Worm (Caenorhabditis elegans) whole organism, mixed stage, embryonic: ENCODE measurements around the gene M153.3.

Experiments used
- M03D4.4 ChIP-seq: sonication (generic microtip); optimal IDR thresholded peaks from 2 replicates; lab custom pipeline; 2017; ENCODE audit warnings: mild to moderate bottlenecking, missing genetic modification characterization, missing compliant biosample characterization
- ces-1 ChIP-seq: fragments of 150-350 bp; optimal IDR thresholded peaks from 2 replicates; lab custom pipeline; 2014; ENCODE audit warnings: missing biosample characterization, missing genetic modification reagents, missing genetic modification characterization
- elt-1 ChIP-seq: sonication (generic microtip); optimal IDR thresholded peaks from 2 replicates; lab custom pipeline; 2017; ENCODE audit warnings: missing genetic modification characterization, mild to moderate bottlenecking, missing compliant biosample characterization, antibody characterized with exemption, moderate library complexity, borderline replicate concordance; ENCODE audit not compliant: insufficient read depth
- lin-13 ChIP-seq: fragments of 150-350 bp; optimal IDR thresholded peaks from 2 replicates; lab custom pipeline; 2014; ENCODE audit warnings: missing biosample characterization, missing genetic modification characterization
- mab-5 ChIP-seq: fragments of 150-350 bp; optimal IDR thresholded peaks from 2 replicates; lab custom pipeline; 2014; ENCODE audit warnings: missing biosample characterization, missing genetic modification characterization
- mep-1 ChIP-seq: fragments of 150-350 bp; optimal IDR thresholded peaks from 2 replicates; lab custom pipeline; 2017; ENCODE audit warnings: missing biosample characterization, missing genetic modification reagents, missing genetic modification characterization, inconsistent platforms
- nhr-12 ChIP-seq: fragments of 150-350 bp; optimal IDR thresholded peaks from 2 replicates; lab custom pipeline; 2014; ENCODE audit warnings: missing biosample characterization, missing genetic modification characterization
- nhr-2 ChIP-seq: fragments of 150-350 bp; optimal IDR thresholded peaks from 2 replicates; lab custom pipeline; 2014; ENCODE audit warnings: missing biosample characterization, missing genetic modification characterization
- nhr-28 ChIP-seq: fragments of 150-350 bp; optimal IDR thresholded peaks from 2 replicates; lab custom pipeline; 2014; ENCODE audit warnings: missing biosample characterization, missing genetic modification characterization
- pha-4 ChIP-seq: fragments of 150-350 bp; optimal IDR thresholded peaks from 2 replicates; lab custom pipeline; 2018; ENCODE audit warnings: missing biosample characterization, missing genetic modification reagents, missing genetic modification characterization
- unc-39 ChIP-seq: fragments of 150-350 bp; optimal IDR thresholded peaks from 2 replicates; lab custom pipeline; 2014; ENCODE audit warnings: missing biosample characterization, missing genetic modification characterization
- unc-62 ChIP-seq: fragments of 150-350 bp; optimal IDR thresholded peaks from 2 replicates; lab custom pipeline; 2014; ENCODE audit warnings: missing biosample characterization, missing genetic modification reagents, missing genetic modification characterization

DNA sequence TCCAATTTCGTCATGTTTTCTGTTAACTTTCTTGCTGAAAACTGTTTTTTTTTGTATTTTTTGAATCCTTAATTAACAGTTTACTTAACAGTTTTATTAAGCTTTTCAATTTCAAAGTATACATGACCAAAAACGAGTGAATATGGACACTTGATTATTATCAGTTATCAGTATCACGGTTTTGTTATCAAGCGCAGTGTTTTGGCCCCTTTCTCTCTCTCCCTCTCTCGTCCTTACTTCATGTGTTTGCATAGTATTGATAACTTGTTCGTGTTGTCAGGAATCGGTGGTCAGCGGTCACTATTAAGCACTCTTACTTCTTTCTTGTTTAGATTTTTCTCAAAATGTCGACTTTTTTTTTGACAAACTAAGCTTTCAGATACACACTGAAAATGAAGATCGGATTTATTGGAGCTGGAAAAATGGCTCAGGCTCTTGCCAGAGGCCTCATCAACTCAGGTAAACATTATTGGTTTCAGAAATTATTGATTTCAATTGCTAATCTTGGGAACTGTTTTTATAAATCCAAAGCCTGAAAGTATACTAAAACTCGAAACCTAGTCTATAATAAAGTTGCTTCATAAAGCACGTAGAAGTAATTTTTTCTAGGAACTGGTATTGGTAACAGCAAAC lies 3.9 kb downstream of the M153.3 start, which contains the start of gene pycr-1:
- no peak for TF ChIP-seq nhr-2 (tag; lab: Kevin White, UChicago)
- TF ChIP-seq ces-1 (GFP tag; lab: Kevin White, UChicago), result no peak
- TF ChIP-seq nhr-28 (tag; lab: Kevin White, UChicago), result no peak
- no peak for TF ChIP-seq elt-1
- no peak for TF ChIP-seq mab-5
- no peak for TF ChIP-seq unc-62 (GFP tag; lab: Kevin White, UChicago)
- no peak for TF ChIP-seq nhr-12
- TF ChIP-seq pha-4 (tag; lab: Kevin White, UChicago), result no peak
- no peak for TF ChIP-seq lin-13 (tag; lab: Kevin White, UChicago)
- no peak for TF ChIP-seq M03D4.4
- no peak for TF ChIP-seq unc-39
- no peak for TF ChIP-seq mep-1 (tag; lab: Kevin White, UChicago)
